Worm (Caenorhabditis elegans) whole organism, late embryonic: ENCODE data around the gene F47B10.6.

ENCODE experiments used
- C08G9.2 ChIP-seq: sonication (generic microtip); optimal IDR thresholded peaks from 2 replicates; lab custom pipeline; 2016; ENCODE audit warnings: mild to moderate bottlenecking, missing genetic modification characterization, moderate library complexity, missing compliant biosample characterization
- C38D4.7 ChIP-seq: fragments of 200-800 bp; sonication (Bioruptor generic); optimal IDR thresholded peaks from 2 replicates; lab custom pipeline; 2018; ENCODE audit warnings: mild to moderate bottlenecking, missing genetic modification characterization, moderate library complexity, missing compliant biosample characterization
- F13H6.1 ChIP-seq: sonication (generic microtip); optimal IDR thresholded peaks from 2 replicates; lab custom pipeline; 2016; ENCODE audit warnings: missing genetic modification characterization, missing compliant biosample characterization
- K02D7.2 ChIP-seq: sonication (generic microtip); optimal IDR thresholded peaks from 2 replicates; lab custom pipeline; 2017; ENCODE audit warnings: mild to moderate bottlenecking, missing genetic modification characterization, missing compliant biosample characterization
- ama-1 ChIP-seq: fragments of 150-350 bp; optimal IDR thresholded peaks from 2 replicates; lab custom pipeline; 2014
- ceh-18 ChIP-seq: sonication (generic microtip); optimal IDR thresholded peaks from 2 replicates; lab custom pipeline; 2016; ENCODE audit warnings: missing genetic modification characterization, missing compliant biosample characterization
- ceh-19 ChIP-seq: fragments of 200-800 bp; sonication (Bioruptor generic); optimal IDR thresholded peaks from 2 replicates; lab custom pipeline; 2018; ENCODE audit warnings: mild to moderate bottlenecking, missing genetic modification characterization, missing compliant biosample characterization
- ceh-24 ChIP-seq: sonication (generic microtip); optimal IDR thresholded peaks from 2 replicates; lab custom pipeline; 2016; ENCODE audit warnings: mild to moderate bottlenecking, missing genetic modification characterization, missing compliant biosample characterization
- ceh-30 ChIP-seq: fragments of 150-350 bp; optimal IDR thresholded peaks from 2 replicates; lab custom pipeline; 2014; ENCODE audit warnings: missing biosample characterization, missing genetic modification characterization
- ceh-31 ChIP-seq: sonication (generic microtip); optimal IDR thresholded peaks from 2 replicates; lab custom pipeline; 2016; ENCODE audit warnings: missing genetic modification characterization, missing compliant biosample characterization
- ceh-34 ChIP-seq: sonication (generic microtip); optimal IDR thresholded peaks from 2 replicates; lab custom pipeline; 2016; ENCODE audit warnings: mild to moderate bottlenecking, missing genetic modification characterization, missing compliant biosample characterization
- ceh-45 ChIP-seq: fragments of 200-800 bp; sonication (Bioruptor generic); IDR thresholded peaks from 2 replicates; pipeline ENCODE4 v1.3.6; 2022; ENCODE audit warnings: missing genetic modification reagents, missing genetic modification characterization, missing compliant biosample characterization
- ceh-48 ChIP-seq: sonication (generic microtip); optimal IDR thresholded peaks from 2 replicates; lab custom pipeline; 2016; ENCODE audit warnings: missing genetic modification characterization, inconsistent platforms, missing compliant biosample characterization
- ceh-6 ChIP-seq: fragments of 200-800 bp; sonication (Bioruptor generic); optimal IDR thresholded peaks from 2 replicates; lab custom pipeline; 2018; ENCODE audit warnings: mild to moderate bottlenecking, missing genetic modification characterization, missing compliant biosample characterization
- ceh-9 ChIP-seq: sonication (generic microtip); optimal IDR thresholded peaks from 2 replicates; lab custom pipeline; 2016; ENCODE audit warnings: mild to moderate bottlenecking, missing genetic modification characterization, inconsistent platforms, missing compliant biosample characterization
- che-1 ChIP-seq: sonication (generic microtip); optimal IDR thresholded peaks from 2 replicates; lab custom pipeline; 2016; ENCODE audit warnings: mild to moderate bottlenecking, missing genetic modification characterization, missing compliant biosample characterization
- dve-1 ChIP-seq: sonication (generic microtip); optimal IDR thresholded peaks from 2 replicates; lab custom pipeline; 2017; ENCODE audit warnings: antibody characterized with exemption, mild to moderate bottlenecking, missing genetic modification characterization, missing compliant biosample characterization
- elt-2 ChIP-seq: sonication (generic microtip); optimal IDR thresholded peaks from 2 replicates; lab custom pipeline; 2016; ENCODE audit warnings: missing genetic modification reagents, missing genetic modification characterization, missing compliant biosample characterization
- ets-4 ChIP-seq: sonication (generic microtip); optimal IDR thresholded peaks from 2 replicates; lab custom pipeline; 2016; ENCODE audit warnings: missing genetic modification characterization, missing compliant biosample characterization
- eyg-1 ChIP-seq: sonication (generic microtip); optimal IDR thresholded peaks from 2 replicates; lab custom pipeline; 2016; ENCODE audit warnings: missing genotype, missing genetic modification characterization, missing compliant biosample characterization
- fax-1 ChIP-seq: sonication (generic microtip); optimal IDR thresholded peaks from 2 replicates; lab custom pipeline; 2016; ENCODE audit warnings: missing genotype, missing genetic modification characterization, missing compliant biosample characterization
- fkh-10 ChIP-seq: fragments of 150-350 bp; optimal IDR thresholded peaks from 2 replicates; lab custom pipeline; 2014; ENCODE audit warnings: missing biosample characterization, missing genetic modification reagents, missing genetic modification characterization
- gmeb-2 ChIP-seq: sonication (generic microtip); optimal IDR thresholded peaks from 2 replicates; lab custom pipeline; 2016; ENCODE audit warnings: missing genetic modification characterization, inconsistent platforms, missing compliant biosample characterization
- hlh-15 ChIP-seq: sonication (generic microtip); optimal IDR thresholded peaks from 2 replicates; lab custom pipeline; 2016; ENCODE audit warnings: missing genetic modification characterization, missing compliant biosample characterization
- hlh-30 ChIP-seq: sonication (generic microtip); optimal IDR thresholded peaks from 2 replicates; lab custom pipeline; 2017; ENCODE audit warnings: antibody characterized with exemption, missing genetic modification characterization, missing compliant biosample characterization; ENCODE audit not compliant: insufficient read depth
- hlh-6 ChIP-seq: sonication (generic microtip); optimal IDR thresholded peaks from 2 replicates; lab custom pipeline; 2016; ENCODE audit warnings: missing genotype, missing genetic modification characterization, missing compliant biosample characterization
- lim-6 ChIP-seq: sonication (generic microtip); optimal IDR thresholded peaks from 2 replicates; lab custom pipeline; 2016; ENCODE audit warnings: missing genetic modification characterization, missing compliant biosample characterization
- lin-11 ChIP-seq: fragments of 200-800 bp; sonication (Bioruptor generic); optimal IDR thresholded peaks from 2 replicates; lab custom pipeline; 2018; ENCODE audit warnings: mild to moderate bottlenecking, missing genetic modification characterization, missing compliant biosample characterization
- nfya-1 ChIP-seq: sonication (generic microtip); optimal IDR thresholded peaks from 2 replicates; lab custom pipeline; 2017; ENCODE audit warnings: missing genetic modification characterization, mild to moderate bottlenecking, missing compliant biosample characterization, antibody characterized with exemption, moderate library complexity
- nhr-11 ChIP-seq: fragments of 150-350 bp; optimal IDR thresholded peaks from 2 replicates; lab custom pipeline; 2014; ENCODE audit warnings: missing biosample characterization, missing genetic modification characterization
- npax-4 ChIP-seq: sonication (generic microtip); optimal IDR thresholded peaks from 2 replicates; lab custom pipeline; 2016; ENCODE audit warnings: missing genetic modification characterization, missing compliant biosample characterization
- pag-3 ChIP-seq: sonication (generic microtip); optimal IDR thresholded peaks from 2 replicates; lab custom pipeline; 2016; ENCODE audit warnings: missing compliant biosample characterization, missing genetic modification characterization, borderline replicate concordance
- pha-4 ChIP-seq: fragments of 150-350 bp; optimal IDR thresholded peaks from 2 replicates; lab custom pipeline; 2018; ENCODE audit warnings: missing biosample characterization, missing genetic modification reagents, missing genetic modification characterization
- pros-1 ChIP-seq: fragments of 150-350 bp; optimal IDR thresholded peaks from 2 replicates; lab custom pipeline; 2014; ENCODE audit warnings: missing biosample characterization, missing genetic modification reagents, missing genetic modification characterization
- sox-2 ChIP-seq: fragments of 200-800 bp; sonication (Bioruptor generic); IDR thresholded peaks from 2 replicates; pipeline ENCODE4 v1.3.6; 2022; ENCODE audit warnings: missing genetic modification reagents, missing genetic modification characterization, missing compliant biosample characterization
- sox-4 ChIP-seq: sonication (generic microtip); optimal IDR thresholded peaks from 2 replicates; lab custom pipeline; 2017; ENCODE audit warnings: mild to moderate bottlenecking, missing genetic modification characterization, inconsistent platforms, missing compliant biosample characterization
- syd-9 ChIP-seq: sonication (generic microtip); optimal IDR thresholded peaks from 2 replicates; lab custom pipeline; 2016; ENCODE audit warnings: mild to moderate bottlenecking, missing genetic modification characterization, moderate library complexity, missing compliant biosample characterization
- tbx-2 ChIP-seq: sonication (generic microtip); optimal IDR thresholded peaks from 2 replicates; lab custom pipeline; 2016; ENCODE audit warnings: missing genetic modification characterization, missing compliant biosample characterization
- unc-3 ChIP-seq, 2 experiments: fragments of 200-800 bp in 1 of 2; sonication (Bioruptor generic) in 1 of 2; sonication (generic microtip) in 1 of 2; conservative IDR thresholded peaks in 1 of 2; optimal IDR thresholded peaks in 1 of 2; 2 replicates each; pipeline versions ENCODE4 v1.3.6 to Lab custom; 2016 to 2022; ENCODE audit warnings: missing compliant biosample characterization in 2 of 2, missing genetic modification characterization in 2 of 2, missing genetic modification reagents in 1 of 2
- unc-86 ChIP-seq: sonication (generic microtip); optimal IDR thresholded peaks from 2 replicates; lab custom pipeline; 2016; ENCODE audit warnings: missing genetic modification characterization, missing compliant biosample characterization

Gene F47B10.6

DNA sequence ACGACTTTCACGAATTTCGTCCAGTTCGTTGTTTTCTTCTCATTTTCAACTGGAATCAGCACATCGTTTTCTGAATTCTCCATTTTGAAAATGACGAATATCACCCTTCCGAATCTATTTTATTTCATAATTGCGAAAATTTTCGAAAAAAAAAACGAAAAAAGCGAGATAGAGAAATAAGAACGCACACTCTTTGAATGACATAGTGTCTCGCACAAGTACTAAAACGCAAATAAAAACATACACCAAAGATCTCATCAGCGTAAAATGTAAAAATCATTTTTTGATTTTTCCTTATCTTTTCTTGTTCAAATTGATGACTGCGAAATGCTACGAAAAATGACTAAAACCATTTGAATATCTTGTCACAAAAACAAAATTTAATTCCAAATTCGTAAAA, 24.0 kb upstream of the F47B10.6 start, which contains the start of gene pgp-8:
Gene pgp-8 (minus strand): TSS at position 101 of the 400 bp plus-strand sequence.
- TF ChIP-seq C08G9.2 (tag; lab: Kevin White, UChicago) (no peak), ceh-19 (GFP tag; lab: Kevin White, UChicago) (no peak), ceh-24 (tag; lab: Kevin White, UChicago) (no peak), ceh-30 (no peak), C38D4.7 (GFP tag; lab: Kevin White, UChicago) (no peak), sox-2 (no peak), nfya-1 (no peak), ceh-34 (tag; lab: Kevin White, UChicago) (no peak), hlh-15 (no peak), npax-4 (tag; lab: Kevin White, UChicago) (no peak), ceh-18 (tag; lab: Kevin White, UChicago) (no peak), ceh-31 (tag; lab: Kevin White, UChicago) (no peak), fax-1 (no peak), ceh-6 (GFP tag; lab: Kevin White, UChicago) (no peak)

DNA sequence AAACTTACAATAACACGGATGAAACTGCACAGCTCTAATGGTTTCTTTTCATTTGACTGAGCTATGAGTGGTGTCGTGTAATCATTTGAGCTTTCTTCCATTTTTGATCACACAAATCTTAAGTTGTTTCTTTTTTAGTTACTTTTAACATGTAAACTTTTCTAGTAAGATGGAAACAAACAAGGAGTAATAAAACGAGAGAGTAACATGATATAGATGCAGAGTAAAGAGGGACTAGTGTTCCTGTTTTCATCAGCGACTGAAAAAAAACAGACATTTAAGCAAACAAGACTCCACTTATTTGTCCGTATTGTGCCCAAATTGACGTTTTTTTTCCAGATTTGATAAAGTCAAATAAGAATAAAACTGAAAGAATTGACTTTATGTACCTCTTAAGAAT, 18.2 kb upstream of the F47B10.6 start, which contains the start of gene pgp-7:
Gene pgp-7 (minus strand): TSS at position 101 of the 400 bp plus-strand sequence.
- TF ChIP-seq ceh-18 (tag; lab: Kevin White, UChicago) (no peak), che-1 (tag; lab: Kevin White, UChicago) (no peak), F13H6.1 (tag; lab: Kevin White, UChicago) (no peak), hlh-30 (tag; lab: Kevin White, UChicago) (no peak), lim-6 (tag; lab: Kevin White, UChicago) (no peak), fkh-10 (GFP tag; lab: Kevin White, UChicago) (no peak), nhr-11 (no peak)

DNA sequence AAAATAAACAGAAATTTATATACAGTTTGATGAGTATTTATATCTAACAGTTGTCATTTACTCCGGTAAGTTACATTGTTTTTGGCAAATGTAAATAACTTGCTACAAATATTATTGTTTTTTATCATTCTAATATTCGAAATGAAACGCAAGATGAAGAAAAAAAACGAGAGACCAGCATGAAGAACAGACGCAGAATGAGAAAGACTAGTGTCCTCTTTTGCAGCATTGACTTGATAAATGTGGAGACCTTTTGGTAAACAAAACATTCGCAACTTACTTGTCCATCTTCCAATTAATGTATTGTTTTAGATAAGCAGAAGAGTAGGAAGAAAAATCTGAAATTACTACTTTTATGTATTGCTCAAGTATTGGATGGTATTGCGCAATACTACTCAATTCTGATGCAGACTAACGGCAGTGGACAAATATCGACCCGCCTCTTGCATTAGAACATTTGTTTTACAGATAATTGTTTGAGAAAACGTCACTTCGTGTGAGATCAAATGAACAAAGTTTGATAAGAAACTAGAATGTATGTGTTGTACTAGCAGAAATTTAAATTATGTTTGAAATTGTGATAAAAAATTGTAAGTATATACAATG, 11.1 kb upstream of the F47B10.6 start, which contains the start of gene pgp-6:
Gene pgp-6 (minus strand): TSS at position 288 of the 606 bp plus-strand sequence.
- TF ChIP-seq gmeb-2 (tag; lab: Kevin White, UChicago), result no peak
- no peak for TF ChIP-seq npax-4 (tag; lab: Kevin White, UChicago)
- peak; percentile 70 for TF ChIP-seq elt-2 (tag; lab: Kevin White, UChicago)
- TF ChIP-seq lim-6 (tag; lab: Kevin White, UChicago), result no peak
- no peak for TF ChIP-seq ceh-18 (tag; lab: Kevin White, UChicago)
- TF ChIP-seq pros-1 (tag; lab: Kevin White, UChicago), result no peak

DNA sequence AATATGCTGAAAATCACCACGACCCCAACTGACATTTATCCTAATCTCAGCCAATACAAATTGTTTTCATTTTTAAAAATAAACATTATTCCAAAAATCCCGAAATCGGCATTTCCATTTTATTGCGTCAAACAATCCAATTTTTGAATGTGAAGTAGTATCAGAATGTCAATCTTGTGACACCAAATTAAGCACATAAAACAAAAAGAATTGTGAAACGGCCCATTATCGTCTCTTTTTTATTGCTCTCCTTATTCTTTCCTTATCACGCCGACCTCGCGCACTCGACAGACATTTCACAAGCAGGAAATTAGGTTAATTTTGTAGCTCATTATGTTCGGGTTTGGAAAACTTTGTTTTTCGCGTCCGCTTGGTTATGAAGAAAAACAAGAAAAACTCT, 7.8 kb upstream of the F47B10.6 start, which contains the start of gene T21E8.4:
Gene T21E8.4 (plus strand): TSS at position 301 of the 400 bp plus-strand sequence.
- TF ChIP-seq fax-1, result no peak
- no peak for TF ChIP-seq pha-4
- no peak for TF ChIP-seq unc-3 (GFP tag; conservative IDR thresholded peaks at IDR 0.05; lab: Robert Waterston, UW)
- TF ChIP-seq unc-3 (tag; optimal IDR thresholded peaks at IDR 0.05; lab: Kevin White, UChicago), result no peak
- no peak for TF ChIP-seq pag-3
- TF ChIP-seq ceh-9 (tag; lab: Kevin White, UChicago), result no peak
- no peak for TF ChIP-seq C38D4.7 (GFP tag; lab: Kevin White, UChicago)
- no peak for TF ChIP-seq ceh-45
- TF ChIP-seq ceh-48 (tag; lab: Kevin White, UChicago), result no peak
- no peak for TF ChIP-seq nfya-1
- TF ChIP-seq tbx-2 (tag; lab: Kevin White, UChicago), result no peak
- TF ChIP-seq dve-1 (tag; lab: Kevin White, UChicago), result no peak
- no peak for TF ChIP-seq hlh-6 (tag; lab: Kevin White, UChicago)

DNA sequence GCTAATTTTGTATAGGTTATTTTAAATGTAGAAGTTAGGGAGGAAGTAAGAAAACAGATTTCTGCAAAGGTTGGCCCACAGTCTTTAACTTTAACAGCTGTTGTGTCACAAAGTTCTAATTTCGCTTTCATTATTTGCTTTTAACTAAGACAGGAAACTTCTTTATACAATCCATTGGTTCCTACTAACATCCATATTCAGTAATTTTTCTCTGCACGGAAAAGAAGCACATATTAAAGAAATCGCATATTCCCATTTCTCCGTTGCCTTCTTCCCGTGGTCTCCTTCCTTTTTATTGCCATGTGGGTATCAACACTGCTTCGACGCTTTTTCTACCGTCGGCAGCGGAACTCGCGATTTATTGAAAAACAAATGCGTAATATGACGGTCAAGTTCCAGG, 6.3 kb upstream of the F47B10.6 start, which contains the start of gene T21E8.6:
Gene T21E8.6 (plus strand): TSS at position 301 of the 400 bp plus-strand sequence.
- TF ChIP-seq ceh-18 (tag; lab: Kevin White, UChicago) (no peak), npax-4 (tag; lab: Kevin White, UChicago) (no peak), ets-4 (no peak), tbx-2 (tag; lab: Kevin White, UChicago) (no peak), eyg-1 (tag; lab: Kevin White, UChicago) (no peak), ceh-24 (tag; lab: Kevin White, UChicago) (no peak), nhr-11 (no peak), lin-11 (tag; lab: Kevin White, UChicago) (no peak), hlh-15 (no peak), ama-1 (lab: Kevin White, UChicago) (no peak), K02D7.2 (tag; lab: Kevin White, UChicago) (no peak), che-1 (tag; lab: Kevin White, UChicago) (no peak), sox-4 (tag; lab: Kevin White, UChicago) (no peak), syd-9 (tag; lab: Kevin White, UChicago) (no peak), unc-86 (tag; lab: Kevin White, UChicago) (no peak)
- TF ChIP-seq, all 69 proteins: peak for 0
